Worm (Caenorhabditis elegans) whole organism, mixed stage, embryonic: ENCODE results near the gene F36A4.2.

Source experiments
- ceh-39 ChIP-seq: fragments of 150-350 bp; optimal IDR thresholded peaks from 2 replicates; lab custom pipeline; 2014; ENCODE audit warnings: missing biosample characterization, missing genetic modification characterization
- ces-1 ChIP-seq: fragments of 150-350 bp; optimal IDR thresholded peaks from 2 replicates; lab custom pipeline; 2014; ENCODE audit warnings: missing biosample characterization, missing genetic modification reagents, missing genetic modification characterization
- elt-1 ChIP-seq: sonication (generic microtip); optimal IDR thresholded peaks from 2 replicates; lab custom pipeline; 2017; ENCODE audit warnings: missing genetic modification characterization, mild to moderate bottlenecking, missing compliant biosample characterization, antibody characterized with exemption, moderate library complexity, borderline replicate concordance; ENCODE audit not compliant: insufficient read depth
- flh-1 ChIP-seq: fragments of 200-800 bp; sonication (Bioruptor generic); optimal IDR thresholded peaks from 2 replicates; lab custom pipeline; 2018; ENCODE audit warnings: mild to moderate bottlenecking, missing genetic modification characterization, moderate library complexity, missing compliant biosample characterization
- lin-32 ChIP-seq: fragments of 200-800 bp; sonication (Bioruptor generic); optimal IDR thresholded peaks from 2 replicates; lab custom pipeline; 2018; ENCODE audit warnings: mild to moderate bottlenecking, missing genetic modification characterization, missing compliant biosample characterization
- lsy-2 ChIP-seq: fragments of 150-350 bp; optimal IDR thresholded peaks from 2 replicates; lab custom pipeline; 2014; ENCODE audit warnings: missing biosample characterization, missing genetic modification characterization
- nhr-12 ChIP-seq: fragments of 150-350 bp; optimal IDR thresholded peaks from 2 replicates; lab custom pipeline; 2014; ENCODE audit warnings: missing biosample characterization, missing genetic modification characterization
- nhr-237 ChIP-seq: fragments of 150-350 bp; optimal IDR thresholded peaks from 2 replicates; lab custom pipeline; 2014; ENCODE audit warnings: missing biosample characterization, missing genetic modification characterization
- sem-2 ChIP-seq: fragments of 200-800 bp; sonication (Bioruptor generic); optimal IDR thresholded peaks from 2 replicates; lab custom pipeline; 2018; ENCODE audit warnings: mild to moderate bottlenecking, missing genetic modification characterization, missing compliant biosample characterization
- snpc-4 ChIP-seq: fragments of 150-350 bp; optimal IDR thresholded peaks from 2 replicates; lab custom pipeline; 2014; ENCODE audit warnings: missing biosample characterization, missing genetic modification characterization
- unc-120 ChIP-seq: sonication (generic microtip); optimal IDR thresholded peaks from 2 replicates; lab custom pipeline; 2017; ENCODE audit warnings: missing genetic modification characterization, missing compliant biosample characterization; ENCODE audit not compliant: poor library complexity, severe bottlenecking
- unc-62 ChIP-seq: fragments of 150-350 bp; optimal IDR thresholded peaks from 2 replicates; lab custom pipeline; 2014; ENCODE audit warnings: missing biosample characterization, missing genetic modification reagents, missing genetic modification characterization
- zip-8 ChIP-seq: fragments of 150-350 bp; optimal IDR thresholded peaks from 2 replicates; lab custom pipeline; 2014; ENCODE audit warnings: missing biosample characterization, missing genetic modification characterization
- ztf-11 ChIP-seq: fragments of 150-350 bp; optimal IDR thresholded peaks from 2 replicates; lab custom pipeline; 2014; ENCODE audit warnings: missing biosample characterization, missing genetic modification characterization

- TF ChIP-seq unc-62 = no peak
- TF ChIP-seq ztf-11 (tag; lab: Kevin White, UChicago) = no peak
- TF ChIP-seq nhr-12 = no peak
- no peak for TF ChIP-seq flh-1 (GFP tag; lab: Kevin White, UChicago)
- no peak for TF ChIP-seq unc-120 (tag; lab: Kevin White, UChicago)
- no peak for TF ChIP-seq sem-2 (GFP tag; lab: Kevin White, UChicago)
- TF ChIP-seq elt-1 (tag; lab: Kevin White, UChicago) = no peak
- TF ChIP-seq ceh-39 (tag; lab: Kevin White, UChicago) = no peak
- TF ChIP-seq lsy-2 (tag; lab: Kevin White, UChicago) = no peak
- no peak for TF ChIP-seq nhr-237 (tag; lab: Kevin White, UChicago)
- TF ChIP-seq snpc-4 (tag; lab: Kevin White, UChicago) = no peak
- no peak for TF ChIP-seq ces-1 (GFP tag; lab: Kevin White, UChicago)
- no peak for TF ChIP-seq lin-32 (GFP tag; lab: Kevin White, UChicago)
- no peak for TF ChIP-seq zip-8 (tag; lab: Kevin White, UChicago)
Measured at ce11 chrIV:4254989-4255582, 15.9 kb upstream of the F36A4.2 start.
